Worm (Caenorhabditis elegans) whole organism, L4 larva: ENCODE measurements around the gene H01G02.3.

Experiments used
- D1046.2 ChIP-seq: fragments of 200-800 bp; sonication (Bioruptor generic); IDR thresholded peaks from 2 replicates; pipeline ENCODE4 v1.3.6; 2022; ENCODE audit warnings: missing genetic modification characterization, missing compliant biosample characterization
- T20F7.1 ChIP-seq: fragments of 200-800 bp; sonication (Bioruptor generic); optimal IDR thresholded peaks from 2 replicates; lab custom pipeline; 2018; ENCODE audit warnings: mild to moderate bottlenecking, missing genetic modification characterization, missing compliant biosample characterization
- Y105C5A.15 ChIP-seq: fragments of 200-800 bp; sonication (Bioruptor generic); IDR thresholded peaks from 2 replicates; pipeline ENCODE4 v1.3.6; 2022; ENCODE audit warnings: missing genetic modification characterization, missing compliant biosample characterization
- Y5F2A.4 ChIP-seq: fragments of 200-800 bp; sonication (Bioruptor generic); optimal IDR thresholded peaks from 2 replicates; lab custom pipeline; 2018; ENCODE audit warnings: mild to moderate bottlenecking, missing genetic modification characterization, missing compliant biosample characterization
- Y75B8A.6 ChIP-seq: fragments of 200-800 bp; sonication (Bioruptor generic); IDR thresholded peaks from 2 replicates; pipeline ENCODE4 v1.3.6; 2022; ENCODE audit warnings: missing genetic modification reagents, missing genetic modification characterization, missing compliant biosample characterization
- aha-1 ChIP-seq: fragments of 150-350 bp; peaks from one replicate; lab custom pipeline; 2014; ENCODE audit warnings: missing biosample characterization, missing genetic modification characterization
- ama-1 ChIP-seq: fragments of 150-350 bp; optimal IDR thresholded peaks from 2 replicates; lab custom pipeline; 2014; ENCODE audit warnings: inconsistent platforms, mixed read lengths
- ceh-20 ChIP-seq: fragments of 200-800 bp; sonication (Bioruptor generic); IDR thresholded peaks from 2 replicates; pipeline ENCODE4 v1.3.6; 2022; ENCODE audit warnings: missing genetic modification reagents, missing genetic modification characterization, missing compliant biosample characterization
- ceh-32 ChIP-seq: sonication (generic microtip); optimal IDR thresholded peaks from 2 replicates; lab custom pipeline; 2016; ENCODE audit warnings: mild to moderate bottlenecking, missing genetic modification characterization, missing compliant biosample characterization; ENCODE audit not compliant: poor library complexity
- ceh-44 ChIP-seq: fragments of 200-800 bp; sonication (Bioruptor generic); IDR thresholded peaks from 2 replicates; pipeline ENCODE4 v1.3.6; 2022; ENCODE audit warnings: missing genetic modification reagents, missing genetic modification characterization, missing compliant biosample characterization
- ceh-62 ChIP-seq: sonication (generic microtip); optimal IDR thresholded peaks from 2 replicates; lab custom pipeline; 2017; ENCODE audit warnings: missing biosample characterization, missing genetic modification characterization
- ceh-82 ChIP-seq: sonication (generic microtip); optimal IDR thresholded peaks from 2 replicates; lab custom pipeline; 2017; ENCODE audit warnings: missing biosample characterization, missing genetic modification characterization
- daf-12 ChIP-seq: fragments of 150-350 bp; optimal IDR thresholded peaks from 2 replicates; lab custom pipeline; 2014; ENCODE audit warnings: missing biosample characterization, missing genetic modification reagents, missing genetic modification characterization
- daf-16 ChIP-seq, 3 experiments: sonication (generic microtip); optimal IDR thresholded peaks; 2 replicates each; lab custom pipeline; 2016 to 2017; ENCODE audit warnings: missing genetic modification characterization in 3 of 3, missing genetic modification reagents in 3 of 3, mild to moderate bottlenecking in 2 of 3, missing compliant biosample characterization in 2 of 3, missing biosample characterization in 1 of 3, moderate library complexity in 1 of 3
- daf-8 ChIP-seq: fragments of 200-800 bp; sonication (Bioruptor generic); IDR thresholded peaks from 2 replicates; pipeline ENCODE4 v1.3.6; 2022; ENCODE audit warnings: missing genetic modification characterization, missing compliant biosample characterization
- dmd-6 ChIP-seq: fragments of 200-800 bp; sonication (Bioruptor generic); IDR thresholded peaks from 2 replicates; pipeline ENCODE4 v1.3.6; 2022; ENCODE audit warnings: missing genetic modification reagents, missing genetic modification characterization, missing compliant biosample characterization
- dve-1 ChIP-seq: sonication (generic microtip); optimal IDR thresholded peaks from 2 replicates; lab custom pipeline; 2017; ENCODE audit warnings: antibody characterized with exemption, mild to moderate bottlenecking, missing genetic modification characterization, missing compliant biosample characterization; ENCODE audit not compliant: insufficient read depth
- egl-43 ChIP-seq: fragments of 200-800 bp; sonication (Bioruptor generic); IDR thresholded peaks from 2 replicates; pipeline ENCODE4 v1.3.6; 2022; ENCODE audit warnings: missing genetic modification reagents, missing genetic modification characterization, missing compliant biosample characterization
- fkh-10 ChIP-seq: fragments of 150-350 bp; optimal IDR thresholded peaks from 2 replicates; lab custom pipeline; 2014; ENCODE audit warnings: missing biosample characterization, missing genetic modification reagents, missing genetic modification characterization
- hmg-1.1 ChIP-seq: fragments of 200-800 bp; sonication (Bioruptor generic); IDR thresholded peaks from 2 replicates; pipeline ENCODE4 v1.3.6; 2022; ENCODE audit warnings: missing genetic modification reagents, missing genetic modification characterization, missing compliant biosample characterization
- lin-1 ChIP-seq: fragments of 200-800 bp; sonication (Bioruptor generic); IDR thresholded peaks from 2 replicates; pipeline ENCODE4 v1.3.6; 2022; ENCODE audit warnings: missing genetic modification reagents, missing genetic modification characterization, missing compliant biosample characterization
- lin-39 ChIP-seq: fragments of 150-350 bp; optimal IDR thresholded peaks from 2 replicates; lab custom pipeline; 2014; ENCODE audit warnings: missing biosample characterization, missing genetic modification reagents, missing genetic modification characterization
- lir-3 ChIP-seq: sonication (generic microtip); optimal IDR thresholded peaks from 2 replicates; lab custom pipeline; 2016; ENCODE audit warnings: mild to moderate bottlenecking, missing genetic modification characterization, missing compliant biosample characterization
- lsy-2 ChIP-seq, 2 experiments: fragments of 150-350 bp in 1 of 2; sonication (generic microtip) in 1 of 2; optimal IDR thresholded peaks; 2 replicates each; lab custom pipeline; 2014 to 2017; ENCODE audit warnings: missing biosample characterization in 2 of 2, missing genetic modification characterization in 2 of 2
- madf-9 ChIP-seq: fragments of 200-800 bp; sonication (Bioruptor generic); conservative IDR thresholded peaks from 2 replicates; pipeline ENCODE4 v1.3.6; 2022; ENCODE audit warnings: missing genetic modification reagents, missing genetic modification characterization, missing compliant biosample characterization
- mdt-29 ChIP-seq: fragments of 200-800 bp; sonication (Bioruptor generic); IDR thresholded peaks from 2 replicates; pipeline ENCODE4 v1.3.6; 2022; ENCODE audit warnings: missing genetic modification reagents, missing genetic modification characterization, missing compliant biosample characterization
- mep-1 ChIP-seq: fragments of 150-350 bp; sonication (generic microtip); optimal IDR thresholded peaks from 3 replicates; lab custom pipeline; 2014; ENCODE audit warnings: missing biosample characterization, missing genetic modification characterization
- mes-2 ChIP-seq: sonication (generic microtip); optimal IDR thresholded peaks from 2 replicates; lab custom pipeline; 2016; ENCODE audit warnings: missing genotype, mild to moderate bottlenecking, missing genetic modification characterization, missing compliant biosample characterization; ENCODE audit not compliant: poor library complexity, severe bottlenecking
- mxl-2 ChIP-seq: fragments of 200-800 bp; sonication (Bioruptor generic); conservative IDR thresholded peaks from 2 replicates; pipeline ENCODE4 v1.3.6; 2022; ENCODE audit warnings: missing genetic modification reagents, missing genetic modification characterization, missing compliant biosample characterization
- nhr-102 ChIP-seq: sonication (generic microtip); optimal IDR thresholded peaks from 2 replicates; lab custom pipeline; 2016; ENCODE audit warnings: mild to moderate bottlenecking, missing genetic modification characterization, moderate library complexity, missing compliant biosample characterization
- nhr-111 ChIP-seq: fragments of 200-800 bp; sonication (Bioruptor generic); optimal IDR thresholded peaks from 2 replicates; lab custom pipeline; 2018; ENCODE audit warnings: mild to moderate bottlenecking, missing genetic modification characterization, missing compliant biosample characterization
- nhr-41 ChIP-seq: fragments of 200-800 bp; sonication (Bioruptor generic); IDR thresholded peaks from 2 replicates; pipeline ENCODE4 v1.3.6; 2022; ENCODE audit warnings: missing genetic modification reagents, missing genetic modification characterization, missing compliant biosample characterization
- nhr-77 ChIP-seq: fragments of 150-350 bp; optimal IDR thresholded peaks from 2 replicates; lab custom pipeline; 2014; ENCODE audit warnings: missing biosample characterization, missing genetic modification characterization
- php-3 ChIP-seq: fragments of 200-800 bp; sonication (Bioruptor generic); IDR thresholded peaks from 2 replicates; pipeline ENCODE4 v1.3.6; 2022; ENCODE audit warnings: missing genetic modification reagents, missing genetic modification characterization, missing compliant biosample characterization
- rbr-2 ChIP-seq: sonication (generic microtip); optimal IDR thresholded peaks from 2 replicates; lab custom pipeline; 2016; ENCODE audit warnings: missing genotype, missing genetic modification characterization, missing compliant biosample characterization
- saeg-2 ChIP-seq: fragments of 200-800 bp; sonication (Bioruptor generic); IDR thresholded peaks from 2 replicates; pipeline ENCODE4 v1.3.6; 2022; ENCODE audit warnings: missing genetic modification reagents, missing genetic modification characterization, missing compliant biosample characterization
- sdz-12 ChIP-seq: fragments of 200-800 bp; sonication (Bioruptor generic); optimal IDR thresholded peaks from 2 replicates; lab custom pipeline; 2018; ENCODE audit warnings: mild to moderate bottlenecking, missing genetic modification characterization, missing compliant biosample characterization
- set-16 ChIP-seq: fragments of 200-800 bp; sonication (Bioruptor generic); IDR thresholded peaks from 2 replicates; pipeline ENCODE4 v1.3.6; 2022; ENCODE audit warnings: missing genetic modification reagents, missing genetic modification characterization, missing compliant biosample characterization
- spr-1 ChIP-seq: sonication (generic microtip); optimal IDR thresholded peaks from 2 replicates; lab custom pipeline; 2016; ENCODE audit warnings: mild to moderate bottlenecking, missing genetic modification characterization, missing compliant biosample characterization
- tag-97 ChIP-seq: fragments of 200-800 bp; sonication (Bioruptor generic); IDR thresholded peaks from 2 replicates; pipeline ENCODE4 v1.3.6; 2022; ENCODE audit warnings: missing genetic modification characterization, missing compliant biosample characterization
- unc-130 ChIP-seq: sonication (generic microtip); optimal IDR thresholded peaks from 2 replicates; lab custom pipeline; 2016; ENCODE audit warnings: missing genetic modification reagents, missing genetic modification characterization, missing compliant biosample characterization
- unc-62 ChIP-seq, 3 experiments: fragments of 150-350 bp in 1 of 3; sonication (generic microtip); optimal IDR thresholded peaks in 2 of 3; peaks in 1 of 3; 1 replicate in 1 of 3; 2 replicates in 2 of 3; lab custom pipeline; 2014 to 2017; ENCODE audit warnings: missing biosample characterization in 3 of 3, missing genetic modification characterization in 3 of 3, missing genetic modification reagents in 3 of 3, missing genotype in 1 of 3
- vab-7 ChIP-seq: fragments of 200-800 bp; sonication (Bioruptor generic); IDR thresholded peaks from 2 replicates; pipeline ENCODE4 v1.3.6; 2022; ENCODE audit warnings: missing genetic modification reagents, missing genetic modification characterization, missing compliant biosample characterization
- zag-1 ChIP-seq: fragments of 150-350 bp; optimal IDR thresholded peaks from 2 replicates; lab custom pipeline; 2014; ENCODE audit warnings: missing biosample characterization, missing genetic modification characterization
- zip-11 ChIP-seq: fragments of 200-800 bp; sonication (Bioruptor generic); IDR thresholded peaks from 2 replicates; pipeline ENCODE4 v1.3.6; 2022; ENCODE audit warnings: missing genetic modification characterization, missing compliant biosample characterization
- zip-2 ChIP-seq: fragments of 150-350 bp; optimal IDR thresholded peaks from 2 replicates; lab custom pipeline; 2014; ENCODE audit warnings: missing biosample characterization, missing genetic modification characterization

The H01G02.3 gene

DNA sequence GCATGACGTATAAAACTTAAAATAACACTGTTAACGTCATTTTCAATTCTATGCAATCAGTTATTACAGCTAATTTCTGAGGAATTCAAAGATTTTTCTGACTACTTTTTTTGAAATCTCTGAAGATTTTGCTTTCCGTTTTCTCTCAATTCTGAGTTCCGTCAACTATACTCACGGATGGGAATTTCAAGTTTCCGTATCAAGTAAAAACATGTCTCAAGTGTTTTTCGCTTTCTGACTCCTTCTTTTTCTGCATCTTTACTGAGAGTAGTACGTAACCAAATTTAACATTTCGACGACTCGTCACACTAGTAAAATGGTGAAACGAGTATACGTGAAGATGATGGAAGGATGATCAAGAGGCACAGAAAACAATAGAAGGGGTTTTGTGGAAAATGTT lies 4.4 kb upstream of the H01G02.3 start:
- TF ChIP-seq fkh-10 (GFP tag; lab: Kevin White, UChicago) (peak; percentile 73), unc-62 (GFP tag; optimal IDR thresholded peaks at IDR 0.05 in 1 of 2; lab: Kevin White, UChicago) (peak in 1 of 2 experiments; percentile 65), unc-62 (tag; optimal IDR thresholded peaks at IDR 0.05; lab: Kevin White, UChicago) (no peak), madf-9 (GFP tag; lab: Robert Waterston, UW) (no peak), rbr-2 (tag; lab: Kevin White, UChicago) (no peak), ceh-62 (no peak), lin-39 (tag; lab: Kevin White, UChicago) (no peak), mxl-2 (no peak), lin-1 (no peak), mep-1 (tag; lab: Kevin White, UChicago) (no peak)

DNA sequence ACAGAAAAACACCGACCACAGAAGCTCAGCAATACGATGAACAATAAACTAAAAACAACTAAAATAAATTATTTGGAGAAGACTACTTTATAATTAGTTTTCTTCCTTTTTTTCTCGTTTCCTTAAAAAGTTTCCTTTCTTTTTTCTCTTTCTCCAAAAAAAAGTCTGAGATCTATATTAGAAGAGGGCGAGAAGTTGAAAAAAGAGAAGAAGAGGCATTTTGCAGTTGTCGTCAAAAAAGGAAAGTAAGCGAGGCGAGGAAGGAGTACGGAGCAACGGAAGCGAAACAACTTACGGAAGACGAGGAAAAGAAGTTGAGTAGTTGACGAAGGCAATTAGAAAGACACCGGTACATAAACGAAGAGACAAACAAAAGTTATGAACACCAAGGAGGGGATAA lies 3.6 kb upstream of the H01G02.3 start:
- peak; percentile 47 for TF ChIP-seq fkh-10 (GFP tag; lab: Kevin White, UChicago)
- TF ChIP-seq tag-97: no peak

DNA sequence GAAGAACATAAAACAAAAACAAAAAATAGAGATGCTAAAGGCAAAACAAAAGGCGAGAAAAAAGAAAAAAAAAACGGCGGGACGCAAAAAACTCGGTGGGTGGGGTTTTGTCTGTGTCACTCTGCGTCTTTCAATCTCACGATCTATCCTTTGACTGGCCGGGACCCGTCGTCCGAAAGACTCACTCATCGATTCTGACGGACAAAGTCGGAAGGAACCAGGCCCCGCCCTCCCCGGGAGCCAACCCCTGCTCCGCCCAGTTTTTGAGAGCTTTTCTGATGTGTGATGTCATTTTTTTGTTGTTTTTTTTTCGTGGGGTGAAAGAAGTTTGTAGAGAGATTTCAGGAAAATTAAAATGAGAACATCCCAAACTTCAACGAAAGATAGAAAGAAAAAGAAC lies 775 bp upstream of the H01G02.3 start:
- TF ChIP-seq sdz-12 (GFP tag; lab: Kevin White, UChicago) (no peak), vab-7 (GFP tag; lab: Robert Waterston, UW) (no peak), nhr-102 (tag; lab: Kevin White, UChicago) (no peak), ceh-32 (no peak), egl-43 (no peak), php-3 (no peak), aha-1 (tag; lab: Kevin White, UChicago) (peak; percentile 71), nhr-41 (GFP tag; lab: Robert Waterston, UW) (no peak), lir-3 (tag; lab: Kevin White, UChicago) (no peak), nhr-111 (GFP tag; lab: Kevin White, UChicago) (no peak), mes-2 (tag; lab: Kevin White, UChicago) (no peak), ceh-62 (no peak), ama-1 (no peak), D1046.2 (GFP tag; lab: Robert Waterston, UW) (no peak), lsy-2 (tag; optimal IDR thresholded peaks at IDR 0.05; lab: Kevin White, UChicago) (peak in 1 of 2 experiments; percentile 42), daf-8 (GFP tag; lab: Robert Waterston, UW) (no peak), unc-62 (GFP tag; optimal IDR thresholded peaks at IDR 0.05 in 1 of 2; lab: Kevin White, UChicago) (no peak), unc-62 (tag; optimal IDR thresholded peaks at IDR 0.05; lab: Kevin White, UChicago) (no peak), ceh-20 (GFP tag; lab: Robert Waterston, UW) (peak; percentile 67), Y75B8A.6 (no peak), lin-1 (no peak), Y105C5A.15 (GFP tag; lab: Robert Waterston, UW) (no peak), ceh-44 (GFP tag; lab: Robert Waterston, UW) (no peak), ceh-82 (no peak), daf-12 (tag; lab: Kevin White, UChicago) (no peak), Y5F2A.4 (GFP tag; lab: Kevin White, UChicago) (no peak), mep-1 (tag; lab: Kevin White, UChicago) (peak; percentile 6), zip-11 (GFP tag; lab: Robert Waterston, UW) (no peak), zip-2 (tag; lab: Kevin White, UChicago) (no peak), tag-97 (no peak), hmg-1.1 (GFP tag; lab: Robert Waterston, UW) (no peak), saeg-2 (GFP tag; lab: Robert Waterston, UW) (no peak), mdt-29 (GFP tag; lab: Robert Waterston, UW) (no peak), T20F7.1 (no peak), dmd-6 (peak; percentile 9; the same call in 1 of the 2 replicates), daf-16 (GFP tag; optimal IDR thresholded peaks at IDR 0.05; lab: Kevin White, UChicago) (no peak), daf-16 (tag; optimal IDR thresholded peaks at IDR 0.05; lab: Kevin White, UChicago) (no peak), zag-1 (tag; lab: Kevin White, UChicago) (no peak), dve-1 (tag; lab: Kevin White, UChicago) (no peak), unc-130 (GFP tag; lab: Kevin White, UChicago) (no peak), nhr-77 (tag; lab: Kevin White, UChicago) (no peak), spr-1 (tag; lab: Kevin White, UChicago) (no peak), set-16 (GFP tag; lab: Robert Waterston, UW) (peak; percentile 78)
